Worm (Caenorhabditis elegans): ENCODE measurements around the gene T22F3.10.
"Not testable (repeated sequence)": the region's sequence is repeated elsewhere in the genome, so short reads cannot be mapped to it uniquely, and the experiment has no call there.

The T22F3.10 gene

ce11 chrV:3579248-3579647 is 32.3 kb downstream of the T22F3.10 start:
- TF ChIP-seq unc-55 (GFP tag; optimal IDR thresholded peaks at IDR 0.05) (no peak), sox-4 (tag; optimal IDR thresholded peaks at IDR 0.05) (no peak), tbx-7 (tag; optimal IDR thresholded peaks at IDR 0.05) (no peak), hlh-13 (GFP tag; optimal IDR thresholded peaks at IDR 0.05) (no peak), tbx-2 (tag; optimal IDR thresholded peaks at IDR 0.05) (no peak), K09A11.1 (tag; optimal IDR thresholded peaks at IDR 0.05; ENCODE audit: insufficient read depth) (no peak), npax-4 (tag; optimal IDR thresholded peaks at IDR 0.05) (no peak), pha-4 (tag; optimal IDR thresholded peaks at IDR 0.05) (no peak), ceh-31 (tag; optimal IDR thresholded peaks at IDR 0.05) (no peak), ceh-2 (tag; optimal IDR thresholded peaks at IDR 0.05) (no peak), nfya-1 (tag; optimal IDR thresholded peaks at IDR 0.05) (no peak), fax-1 (tag; optimal IDR thresholded peaks at IDR 0.05) (no peak)

- no peak for TF ChIP-seq gmeb-2 (tag; optimal IDR thresholded peaks at IDR 0.05)
- no peak for TF ChIP-seq odd-2 (tag; optimal IDR thresholded peaks at IDR 0.05)
- no peak for TF ChIP-seq ceh-9 (tag; optimal IDR thresholded peaks at IDR 0.05)
- TF ChIP-seq ceh-24 (tag; optimal IDR thresholded peaks at IDR 0.05), result no peak
- TF ChIP-seq fkh-10 (GFP tag; optimal IDR thresholded peaks at IDR 0.05), result no peak
- no peak for TF ChIP-seq ttx-3 (tag; optimal IDR thresholded peaks at IDR 0.05)
- TF ChIP-seq tbx-7 (tag; optimal IDR thresholded peaks at IDR 0.05), result no peak
- no peak for TF ChIP-seq ref-2 (tag; optimal IDR thresholded peaks at IDR 0.05)
- TF ChIP-seq ceh-31 (tag; optimal IDR thresholded peaks at IDR 0.05), result no peak
- no peak for TF ChIP-seq madf-2 (tag; optimal IDR thresholded peaks at IDR 0.05)
- TF ChIP-seq ztf-16 (tag; optimal IDR thresholded peaks at IDR 0.05), result no peak
- no peak for TF ChIP-seq nhr-11 (tag; optimal IDR thresholded peaks at IDR 0.05)
- no peak for TF ChIP-seq ceh-18 (tag; optimal IDR thresholded peaks at IDR 0.05)
- no peak for TF ChIP-seq sox-2 (GFP tag; IDR thresholded peaks at IDR 0.05)
- no peak for TF ChIP-seq hlh-6 (tag; optimal IDR thresholded peaks at IDR 0.05)
- no peak for TF ChIP-seq mec-3 (tag; optimal IDR thresholded peaks at IDR 0.05; ENCODE audit: borderline replicate concordance)
- TF ChIP-seq lim-6 (tag; optimal IDR thresholded peaks at IDR 0.05), result no peak
- no peak for TF ChIP-seq fkh-6 (tag; optimal IDR thresholded peaks at IDR 0.05)
These were observed 32.7 kb downstream of the T22F3.10 start, which contains the start of gene pygl-1 for ce11 chrV:3578813-3579212. Gene pygl-1, plus strand, starts transcription at chrV:3579023.

ce11 chrV:3575759-3576158 is 35.8 kb downstream of the T22F3.10 start, which contains the start of gene grl-27:
Gene grl-27, minus strand, starts transcription at chrV:3575859.
- no peak for TF ChIP-seq pha-2 (tag; optimal IDR thresholded peaks at IDR 0.05)
- TF ChIP-seq ceh-14 (tag; optimal IDR thresholded peaks at IDR 0.05), result no peak
- TF ChIP-seq nfya-1 (tag; optimal IDR thresholded peaks at IDR 0.05), result no peak
- TF ChIP-seq ceh-30 (tag; optimal IDR thresholded peaks at IDR 0.05), result no peak
- no peak for TF ChIP-seq ahr-1 (tag; optimal IDR thresholded peaks at IDR 0.05)
- no peak for TF ChIP-seq fkh-6 (tag; optimal IDR thresholded peaks at IDR 0.05)
- no peak for TF ChIP-seq pag-3 (tag; optimal IDR thresholded peaks at IDR 0.05; ENCODE audit: borderline replicate concordance)
- no peak for TF ChIP-seq ref-2 (tag; optimal IDR thresholded peaks at IDR 0.05)
- TF ChIP-seq madf-2 (tag; optimal IDR thresholded peaks at IDR 0.05), result no peak
- TF ChIP-seq elt-2 (tag; optimal IDR thresholded peaks at IDR 0.05), result no peak
- no peak for TF ChIP-seq hlh-8 (tag; optimal IDR thresholded peaks at IDR 0.05)
- TF ChIP-seq hlh-30 (tag; optimal IDR thresholded peaks at IDR 0.05; ENCODE audit: insufficient read depth), result no peak

ce11 chrV:3572408-3572807 is 39.1 kb downstream of the T22F3.10 start, which contains the start of gene F40C5.1:
Gene F40C5.1, plus strand, starts transcription at chrV:3572708.
- TF ChIP-seq ceh-18 (tag; optimal IDR thresholded peaks at IDR 0.05); fkh-10 (GFP tag; optimal IDR thresholded peaks at IDR 0.05); tbx-2 (tag; optimal IDR thresholded peaks at IDR 0.05): not testable (repeated sequence)

Data from whole organism, late embryonic.